Fruit fly (Drosophila melanogaster): ENCODE measurements around the gene CG9626.

DNA sequence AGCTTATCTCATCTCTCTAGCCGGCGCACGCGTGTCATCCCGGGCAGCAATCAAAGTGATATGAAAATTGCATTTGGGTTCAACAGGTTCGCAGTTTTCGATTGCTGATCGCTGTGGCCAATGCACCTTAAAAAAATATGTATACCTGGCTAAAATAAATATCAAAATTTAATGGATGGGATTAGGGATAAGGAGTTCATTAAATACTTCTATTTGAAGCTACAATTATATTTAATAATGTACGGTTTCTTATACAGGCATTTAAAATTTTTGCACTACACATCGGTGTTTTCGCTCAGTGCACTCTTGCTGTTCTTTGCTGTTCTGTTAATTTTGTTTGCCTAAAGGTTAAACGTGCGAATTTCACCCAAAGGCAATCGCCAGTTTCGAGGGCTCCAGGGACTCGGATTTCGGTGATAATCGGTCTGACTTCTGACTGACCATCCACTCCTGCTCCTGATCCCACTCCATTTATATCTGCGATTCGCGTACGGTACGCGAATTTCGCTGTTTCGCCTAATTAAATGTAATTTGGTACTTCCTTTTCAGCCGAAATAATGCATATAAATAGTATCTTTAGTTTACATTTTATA, 28.1 kb downstream of the CG9626 start:
- no peak for TF ChIP-seq Dll (optimal IDR thresholded peaks at IDR 0.05)
- no peak for TF ChIP-seq CG8478 (optimal IDR thresholded peaks at IDR 0.05)
- TF ChIP-seq EcR (GFP tag; optimal IDR thresholded peaks at IDR 0.05), result no peak
- TF ChIP-seq psq (optimal IDR thresholded peaks at IDR 0.05), result no peak

Measured in whole organism.